Worm (Caenorhabditis elegans) whole organism, L4/young adult: Measurements from ENCODE around the gene F56D6.14.

Experiments used
- W03F9.2 ChIP-seq: fragments of 150-350 bp; optimal IDR thresholded peaks from 2 replicates; lab custom pipeline; 2014; ENCODE audit warnings: missing biosample characterization, missing genetic modification characterization
- him-1 ChIP-seq: sonication (generic microtip); optimal IDR thresholded peaks from 2 replicates; lab custom pipeline; 2016; ENCODE audit warnings: missing genotype, missing genetic modification reagents, missing genetic modification characterization, missing compliant biosample characterization

DNA sequence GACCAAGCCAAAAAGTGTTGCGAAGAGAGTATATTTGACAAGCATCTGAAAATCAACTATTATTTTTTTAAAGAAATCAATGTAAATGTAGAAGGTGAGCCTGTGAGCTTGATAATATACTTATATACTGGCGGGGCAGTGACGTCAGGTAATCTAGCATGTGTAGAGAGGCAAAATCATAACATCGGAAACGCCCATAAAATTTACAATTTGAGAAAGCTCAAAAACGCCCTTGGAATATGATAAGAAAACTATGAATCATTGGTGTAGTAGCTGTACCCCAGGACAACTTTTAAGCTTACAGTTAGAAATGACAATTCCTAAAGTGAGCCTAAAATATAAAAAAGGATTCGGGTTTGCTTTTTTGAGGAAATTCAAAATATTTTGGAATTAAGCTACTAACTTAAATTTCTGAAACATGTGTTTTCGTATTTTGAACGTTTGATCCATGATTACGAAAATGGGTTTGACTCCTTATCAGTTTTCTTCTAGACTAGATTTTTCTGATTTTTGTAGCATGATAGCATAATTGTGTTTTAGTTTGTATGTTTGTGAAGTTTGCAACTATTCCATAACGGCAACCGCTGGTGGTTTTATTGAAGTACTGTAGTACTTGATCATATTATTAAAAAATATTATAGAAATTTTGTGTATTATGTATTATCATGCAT is 24.3 kb downstream of the F56D6.14 start, which contains the start of gene clec-174:
- TF ChIP-seq him-1 (tag; lab: Kevin White, UChicago) (no peak), W03F9.2 (no peak)
